Fruit fly (Drosophila melanogaster) whole organism, adult: ENCODE measurements around the gene gcm2.

ENCODE experiments used
- CG11617 ChIP-seq: fragments of 200-800 bp; sonication (Bioruptor generic); optimal IDR thresholded peaks from 2 replicates; lab custom pipeline; 2017; ENCODE audit warnings: mild to moderate bottlenecking, missing biosample characterization, missing genetic modification reagents, missing genetic modification characterization
- CG7045 ChIP-seq: fragments of 200-800 bp; sonication (Bioruptor generic); optimal IDR thresholded peaks from 2 replicates; lab custom pipeline; 2017; ENCODE audit warnings: missing biosample characterization, mild to moderate bottlenecking, missing genetic modification characterization
- Clk ChIP-seq: fragments of 200-800 bp; sonication (Bioruptor generic); optimal IDR thresholded peaks from 2 replicates; lab custom pipeline; 2017; ENCODE audit warnings: missing biosample characterization, missing genetic modification characterization
- cic ChIP-seq: fragments of 200-800 bp; sonication (Bioruptor generic); optimal IDR thresholded peaks from 2 replicates; lab custom pipeline; 2017; ENCODE audit warnings: missing biosample characterization, mild to moderate bottlenecking, missing genetic modification characterization, moderate library complexity

dm6 chr2L:9565387-9565786 lies 43.0 kb upstream of the gcm2 start, which contains the start of gene CG46468:
- TF ChIP-seq Clk (no peak), CG11617 (GFP tag; lab: Kevin White, UChicago) (no peak), cic (no peak), CG7045 (GFP tag; lab: Kevin White, UChicago) (no peak)
